Worm (Caenorhabditis elegans) whole organism, L3 larva: ENCODE data around the gene R08A2.1.

Source experiments
- ama-1 ChIP-seq: fragments of 150-350 bp; optimal IDR thresholded peaks from 2 replicates; lab custom pipeline; 2018
- ceh-82 ChIP-seq: fragments of 150-350 bp; optimal IDR thresholded peaks from 2 replicates; lab custom pipeline; 2014; ENCODE audit warnings: missing biosample characterization, missing genetic modification characterization
- lsy-12 ChIP-seq: sonication (generic microtip); optimal IDR thresholded peaks from 2 replicates; lab custom pipeline; 2016; ENCODE audit warnings: mild to moderate bottlenecking, missing genetic modification characterization, missing compliant biosample characterization
- nhr-11 ChIP-seq: fragments of 150-350 bp; optimal IDR thresholded peaks from 2 replicates; lab custom pipeline; 2014; ENCODE audit warnings: missing biosample characterization, missing genetic modification characterization
- nhr-28 ChIP-seq: fragments of 150-350 bp; optimal IDR thresholded peaks from 2 replicates; lab custom pipeline; 2014; ENCODE audit warnings: missing biosample characterization, missing genetic modification characterization
- pha-4 ChIP-seq: fragments of 150-350 bp; optimal IDR thresholded peaks from 2 replicates; lab custom pipeline; 2014; ENCODE audit warnings: missing biosample characterization, missing genetic modification reagents, missing genetic modification characterization
- snpc-4 ChIP-seq: fragments of 150-350 bp; optimal IDR thresholded peaks from 2 replicates; lab custom pipeline; 2014; ENCODE audit warnings: missing biosample characterization, missing genetic modification characterization
- zag-1 ChIP-seq: fragments of 150-350 bp; optimal IDR thresholded peaks from 2 replicates; lab custom pipeline; 2014; ENCODE audit warnings: missing biosample characterization, missing genetic modification characterization

ce11 chrV:14685435-14686058 lies 33.8 kb downstream of the R08A2.1 start, which contains the start of gene C47E8.4:
- TF ChIP-seq nhr-11 (peak; percentile 93), nhr-28 (tag; lab: Kevin White, UChicago) (peak; percentile 61), pha-4 (tag; lab: Kevin White, UChicago) (peak; percentile 98), lsy-12 (tag; lab: Kevin White, UChicago) (peak; percentile 99), zag-1 (tag; lab: Kevin White, UChicago) (peak; percentile 66), snpc-4 (tag; lab: Kevin White, UChicago) (peak; percentile 90), ceh-82 (tag; lab: Kevin White, UChicago) (peak; percentile 72), ama-1 (peak; percentile 91)
